Fruit fly (Drosophila melanogaster) whole organism, embryonic: ENCODE results near the gene enc.

ENCODE experiments used
- CG1024 ChIP-seq: fragments of 200-800 bp; sonication (Bioruptor generic); IDR thresholded peaks from 2 replicates; pipeline ENCODE4 v1.3.6; 2022; ENCODE audit warnings: missing biosample characterization, missing genetic modification characterization
- CG10366 ChIP-seq: fragments of 200-800 bp; sonication (Bioruptor generic); IDR thresholded peaks from 2 replicates; pipeline ENCODE4 v1.3.6; 2022; ENCODE audit warnings: missing biosample characterization, missing genetic modification characterization
- CG11695 ChIP-seq: fragments of 200-800 bp; sonication (Bioruptor generic); IDR thresholded peaks from 3 replicates; pipeline ENCODE4 v1.3.6; 2022; ENCODE audit warnings: missing biosample characterization, missing genetic modification characterization
- CG12071 ChIP-seq: fragments of 200-800 bp; sonication (Bioruptor generic); optimal IDR thresholded peaks from 3 replicates; lab custom pipeline; 2018; ENCODE audit warnings: missing biosample characterization, mild to moderate bottlenecking, missing genetic modification characterization
- CG13424 ChIP-seq: fragments of 200-800 bp; sonication (Bioruptor generic); optimal IDR thresholded peaks from 2 replicates; lab custom pipeline; 2019; ENCODE audit warnings: missing biosample characterization, mild to moderate bottlenecking, missing genetic modification characterization, moderate library complexity
- CG14050 ChIP-seq: fragments of 200-800 bp; sonication (Bioruptor generic); IDR thresholded peaks from 3 replicates; pipeline ENCODE4 v1.3.6; 2022; ENCODE audit warnings: missing biosample characterization, missing genetic modification characterization
- CG18599 ChIP-seq: fragments of 200-800 bp; sonication (Bioruptor generic); optimal IDR thresholded peaks from 3 replicates; lab custom pipeline; 2017; ENCODE audit warnings: missing biosample characterization, missing genetic modification characterization, mild to moderate bottlenecking, moderate library complexity, missing genetic modification reagents
- CG2199 ChIP-seq: fragments of 200-800 bp; sonication (Bioruptor generic); IDR thresholded peaks from 3 replicates; pipeline ENCODE4 v1.3.6; 2022; ENCODE audit warnings: missing biosample characterization, missing genetic modification characterization
- CG2678 ChIP-seq: fragments of 200-800 bp; sonication (Bioruptor generic); optimal IDR thresholded peaks from 3 replicates; lab custom pipeline; 2019; ENCODE audit warnings: missing biosample characterization, mild to moderate bottlenecking, missing genetic modification characterization, moderate library complexity
- CG30403 ChIP-seq: fragments of 200-800 bp; sonication (Bioruptor generic); optimal IDR thresholded peaks from 3 replicates; lab custom pipeline; 2016; ENCODE audit warnings: missing biosample characterization, missing genetic modification characterization
- CG31365 ChIP-seq: fragments of 200-800 bp; sonication (Bioruptor generic); optimal IDR thresholded peaks from 2 replicates; lab custom pipeline; 2018; ENCODE audit warnings: missing biosample characterization, mild to moderate bottlenecking, missing genetic modification characterization
- CG31388 ChIP-seq: fragments of 200-800 bp; sonication (Bioruptor generic); optimal IDR thresholded peaks from 2 replicates; lab custom pipeline; 2016; ENCODE audit warnings: missing biosample characterization, missing genetic modification characterization
- CG3163 ChIP-seq: fragments of 200-800 bp; sonication (Bioruptor generic); optimal IDR thresholded peaks from 3 replicates; lab custom pipeline; 2016; ENCODE audit warnings: missing biosample characterization, missing genetic modification characterization
- CG33213 ChIP-seq: fragments of 200-800 bp; sonication (Bioruptor generic); optimal IDR thresholded peaks from 3 replicates; lab custom pipeline; 2016; ENCODE audit warnings: missing biosample characterization, missing genetic modification characterization
- CG3995 ChIP-seq: fragments of 200-800 bp; sonication (Bioruptor generic); optimal IDR thresholded peaks from 3 replicates; lab custom pipeline; 2016; ENCODE audit warnings: missing biosample characterization, missing genetic modification characterization
- CG43689 ChIP-seq: fragments of 200-800 bp; sonication (Bioruptor generic); IDR thresholded peaks from 2 replicates; pipeline ENCODE4 v1.3.6; 2022; ENCODE audit warnings: missing biosample characterization, missing genetic modification characterization
- CG4707 ChIP-seq: fragments of 200-800 bp; sonication (Bioruptor generic); optimal IDR thresholded peaks from 2 replicates; lab custom pipeline; 2018; ENCODE audit warnings: missing biosample characterization, mild to moderate bottlenecking, missing genetic modification characterization, moderate library complexity
- CG4730 ChIP-seq: fragments of 200-800 bp; sonication (Bioruptor generic); IDR thresholded peaks from 2 replicates; pipeline ENCODE4 v1.3.6; 2022; ENCODE audit warnings: missing biosample characterization, missing genetic modification characterization
- CG7372 ChIP-seq: fragments of 200-800 bp; sonication (Bioruptor generic); IDR thresholded peaks from 2 replicates; pipeline ENCODE4 v1.3.6; 2022; ENCODE audit warnings: missing biosample characterization, missing genetic modification characterization
- CG8359 ChIP-seq: fragments of 200-800 bp; sonication (Bioruptor generic); optimal IDR thresholded peaks from 2 replicates; lab custom pipeline; 2017; ENCODE audit warnings: missing biosample characterization, mild to moderate bottlenecking, missing genetic modification characterization, borderline replicate concordance
- CG8478 ChIP-seq: fragments of >200 bp; optimal IDR thresholded peaks from 2 replicates; lab custom pipeline; 2018
- CG8924 ChIP-seq: fragments of 200-800 bp; optimal IDR thresholded peaks from 3 replicates; lab custom pipeline; 2019; ENCODE audit warnings: missing biosample characterization, mild to moderate bottlenecking, missing genetic modification characterization, moderate library complexity
- CG9609 ChIP-seq: fragments of 200-800 bp; sonication (Bioruptor generic); optimal IDR thresholded peaks from 3 replicates; lab custom pipeline; 2016; ENCODE audit warnings: missing biosample characterization, missing genetic modification characterization
- CoRest ChIP-seq: fragments of 200-800 bp; sonication (Bioruptor generic); optimal IDR thresholded peaks from 3 replicates; lab custom pipeline; 2018; ENCODE audit warnings: missing biosample characterization, mild to moderate bottlenecking, missing genetic modification characterization, moderate library complexity
- Deaf1 ChIP-seq: fragments of 200-800 bp; optimal IDR thresholded peaks from 3 replicates; lab custom pipeline; 2019; ENCODE audit warnings: missing biosample characterization, mild to moderate bottlenecking, missing genetic modification characterization, moderate library complexity
- Dll ChIP-seq: fragments of 200-800 bp; sonication (Bioruptor generic); IDR thresholded peaks from 4 replicates; pipeline ENCODE4 v1.3.6; 2022; ENCODE audit warnings: missing biosample characterization, missing genetic modification characterization; ENCODE audit not compliant: partially characterized antibody
- Ets65A ChIP-seq: fragments of 200-800 bp; sonication (Bioruptor generic); peaks from one replicate; lab custom pipeline; 2016; ENCODE audit warnings: missing biosample characterization, missing genetic modification characterization
- Hr51 ChIP-seq, 2 experiments: fragments of 200-800 bp; sonication (Bioruptor generic); optimal IDR thresholded peaks; 2 replicates in 1 of 2; 3 replicates in 1 of 2; lab custom pipeline; 2016 to 2018; ENCODE audit warnings: missing biosample characterization in 2 of 2, missing genetic modification characterization in 2 of 2, mild to moderate bottlenecking in 1 of 2, moderate library complexity in 1 of 2
- Lhr ChIP-seq: fragments of 200-800 bp; sonication (Bioruptor generic); optimal IDR thresholded peaks from 3 replicates; lab custom pipeline; 2017; ENCODE audit warnings: mild to moderate bottlenecking, missing biosample characterization, missing genetic modification reagents, missing genetic modification characterization
- Nf-YB ChIP-seq: fragments of 200-800 bp; sonication (Bioruptor generic); optimal IDR thresholded peaks from 3 replicates; lab custom pipeline; 2019; ENCODE audit warnings: missing biosample characterization, mild to moderate bottlenecking, missing genetic modification characterization, moderate library complexity
- Ptx1 ChIP-seq: fragments of 200-800 bp; sonication (Bioruptor generic); IDR thresholded peaks from 2 replicates; pipeline ENCODE4 v1.3.6; 2022; ENCODE audit warnings: missing biosample characterization, missing genetic modification characterization
- Sry-β ChIP-seq: fragments of 200-800 bp; sonication (Bioruptor generic); optimal IDR thresholded peaks from 2 replicates; lab custom pipeline; 2018; ENCODE audit warnings: missing biosample characterization, mild to moderate bottlenecking, missing genetic modification characterization, moderate library complexity
- Ssrp ChIP-seq: fragments of 200-800 bp; sonication (Bioruptor generic); optimal IDR thresholded peaks from 2 replicates; lab custom pipeline; 2018; ENCODE audit warnings: missing biosample characterization, mild to moderate bottlenecking, missing genetic modification characterization, moderate library complexity
- Vsx1 ChIP-seq: fragments of 200-800 bp; sonication (Bioruptor generic); optimal IDR thresholded peaks from 2 replicates; lab custom pipeline; 2017; ENCODE audit warnings: missing biosample characterization, mild to moderate bottlenecking, missing genetic modification characterization, missing genetic modification reagents
- ac ChIP-seq: fragments of 200-800 bp; sonication (Bioruptor generic); optimal IDR thresholded peaks from 3 replicates; lab custom pipeline; 2017; ENCODE audit warnings: missing biosample characterization, mild to moderate bottlenecking, missing genetic modification characterization
- bigmax ChIP-seq: fragments of 200-800 bp; sonication (Bioruptor generic); optimal IDR thresholded peaks from 2 replicates; lab custom pipeline; 2018; ENCODE audit warnings: missing biosample characterization, mild to moderate bottlenecking, missing genetic modification characterization
- cad ChIP-seq: fragments of >200 bp; optimal IDR thresholded peaks from 2 replicates; lab custom pipeline; 2017; ENCODE audit warnings: missing biosample characterization, missing genetic modification characterization
- cas ChIP-seq: fragments of 200-800 bp; sonication (Bioruptor generic); IDR thresholded peaks from 2 replicates; pipeline ENCODE4 v1.3.6; 2022; ENCODE audit warnings: missing biosample characterization, missing genetic modification characterization
- eve ChIP-seq, 2 experiments: fragments of >200 bp; optimal IDR thresholded peaks; 2 replicates each; lab custom pipeline; 2017; ENCODE audit warnings: missing biosample characterization in 2 of 2, missing genetic modification characterization in 2 of 2
- fd102C ChIP-seq: fragments of 200-800 bp; sonication (Bioruptor generic); optimal IDR thresholded peaks from 2 replicates; lab custom pipeline; 2018; ENCODE audit warnings: missing biosample characterization, mild to moderate bottlenecking, missing genetic modification characterization, moderate library complexity
- grau ChIP-seq: fragments of 200-800 bp; optimal IDR thresholded peaks from 3 replicates; lab custom pipeline; 2019; ENCODE audit warnings: missing biosample characterization, mild to moderate bottlenecking, missing genetic modification characterization, moderate library complexity
- jing ChIP-seq: fragments of 200-800 bp; sonication (Bioruptor generic); optimal IDR thresholded peaks from 2 replicates; lab custom pipeline; 2018; ENCODE audit warnings: missing biosample characterization, mild to moderate bottlenecking, missing genetic modification characterization
- kni ChIP-seq: fragments of 200-800 bp; sonication (Bioruptor generic); optimal IDR thresholded peaks from 3 replicates; lab custom pipeline; 2017; ENCODE audit warnings: mild to moderate bottlenecking, missing biosample characterization, missing genetic modification reagents, missing genetic modification characterization
- mld ChIP-seq: fragments of 200-800 bp; sonication (Bioruptor generic); IDR thresholded peaks from 3 replicates; pipeline ENCODE4 v1.3.6; 2022; ENCODE audit warnings: missing biosample characterization, missing genetic modification characterization; ENCODE audit not compliant: partially characterized antibody
- oc ChIP-seq: fragments of 200-800 bp; sonication (Bioruptor generic); optimal IDR thresholded peaks from 2 replicates; lab custom pipeline; 2018; ENCODE audit warnings: missing biosample characterization, mild to moderate bottlenecking, missing genetic modification characterization, moderate library complexity
- pfk ChIP-seq: fragments of 200-800 bp; sonication (Bioruptor generic); optimal IDR thresholded peaks from 2 replicates; lab custom pipeline; 2018; ENCODE audit warnings: missing biosample characterization, mild to moderate bottlenecking, missing genetic modification characterization, moderate library complexity
- prd ChIP-seq, 3 experiments: fragments of >200 bp in 2 of 3; fragments of 200-800 bp in 1 of 3; sonication (Bioruptor generic) in 1 of 3; optimal IDR thresholded peaks in 2 of 3; IDR thresholded peaks in 1 of 3; 2 replicates in 2 of 3; 3 replicates in 1 of 3; pipeline versions ENCODE4 v1.3.6 to Lab custom; 2017 to 2022; ENCODE audit warnings: missing biosample characterization in 1 of 3, missing genetic modification characterization in 1 of 3
- slbo ChIP-seq: fragments of 200-800 bp; sonication (Bioruptor generic); IDR thresholded peaks from 2 replicates; pipeline ENCODE4 v1.3.6; 2022; ENCODE audit warnings: missing biosample characterization, missing genetic modification characterization
- toy ChIP-seq: fragments of 200-800 bp; sonication (Bioruptor generic); IDR thresholded peaks from 2 replicates; pipeline ENCODE4 v1.3.6; 2022; ENCODE audit warnings: missing biosample characterization, missing genetic modification characterization
- zf30C ChIP-seq: fragments of 200-800 bp; sonication (Bioruptor generic); optimal IDR thresholded peaks from 3 replicates; lab custom pipeline; 2018; ENCODE audit warnings: missing biosample characterization, mild to moderate bottlenecking, missing genetic modification characterization

Gene enc

DNA sequence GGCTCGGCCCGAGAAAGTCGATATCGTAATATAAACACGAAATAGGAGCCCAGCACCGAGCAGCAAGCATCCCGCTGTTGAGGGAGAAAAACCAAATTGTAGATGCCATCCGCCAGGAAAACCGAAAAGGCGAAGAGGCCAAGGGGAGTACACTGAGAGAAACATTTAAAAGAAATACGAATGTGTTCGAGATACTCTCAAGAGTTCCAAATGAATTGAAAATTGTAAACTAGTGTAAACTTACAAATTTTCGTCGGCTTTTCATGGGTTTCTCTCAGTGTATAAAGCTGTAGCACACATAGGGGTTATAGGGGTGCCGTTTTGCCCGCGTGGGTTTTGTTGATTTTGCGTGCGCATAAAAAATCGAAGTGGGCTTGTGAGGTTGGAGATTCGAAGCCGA lies 15.8 kb upstream of the enc start (continued):
- peak; percentile 80 for TF ChIP-seq CG13424 (tag; lab: Kevin White, UChicago)
- peak; percentile 12 for TF ChIP-seq CG33213 (GFP tag; lab: Kevin White, UChicago)
- peak; percentile 92 for TF ChIP-seq CG18599 (GFP tag; lab: Kevin White, UChicago)
- TF ChIP-seq CG31388 (GFP tag; lab: Kevin White, UChicago) = no peak
- TF ChIP-seq ac (GFP tag; lab: Kevin White, UChicago) = no peak
- peak; percentile 37 for TF ChIP-seq Nf-YB (GFP tag; lab: Kevin White, UChicago)
- TF ChIP-seq zf30C (GFP tag; lab: Kevin White, UChicago) = peak; percentile 81
- TF ChIP-seq cad (GFP tag; lab: Kevin White, UChicago) = no peak
- TF ChIP-seq CG2199 = no peak
- TF ChIP-seq Dll (GFP tag; lab: Robert Waterston, UW) = no peak
- TF ChIP-seq CG14050 (GFP tag; lab: Robert Waterston, UW) = peak; percentile 73
- TF ChIP-seq pfk (GFP tag; lab: Kevin White, UChicago) = no peak
- peak; percentile 21 for TF ChIP-seq CG4707
- TF ChIP-seq CG31365 (tag; lab: Kevin White, UChicago) = peak; percentile 24
- peak; percentile 74 for TF ChIP-seq CG11695 (GFP tag; lab: Robert Waterston, UW)
- peak; percentile 71 for TF ChIP-seq CoRest
- no peak for TF ChIP-seq CG8359 (GFP tag; lab: Kevin White, UChicago)
- TF ChIP-seq prd (optimal IDR thresholded peaks at IDR 0.05; lab: Kevin White, UChicago) = no peak
- TF ChIP-seq prd (GFP tag; IDR thresholded peaks at IDR 0.05; lab: Robert Waterston, UW) = peak; percentile 86
- TF ChIP-seq kni (GFP tag; lab: Kevin White, UChicago) = no peak
- TF ChIP-seq Sry-β (GFP tag; lab: Kevin White, UChicago) = no peak
- TF ChIP-seq eve (GFP tag; optimal IDR thresholded peaks at IDR 0.05; lab: Kevin White, UChicago) = no peak
- TF ChIP-seq Hr51 (GFP tag; optimal IDR thresholded peaks at IDR 0.05; lab: Kevin White, UChicago) = peak; percentile 69 to 79
- TF ChIP-seq Ssrp (tag; lab: Kevin White, UChicago) = peak; percentile 56
- TF ChIP-seq fd102C (GFP tag; lab: Kevin White, UChicago) = no peak
- TF ChIP-seq CG4730 = peak; percentile 62
- peak; percentile 47; the same call in 1 of the 2 replicates for TF ChIP-seq CG7372
- TF ChIP-seq bigmax (GFP tag; lab: Kevin White, UChicago) = no peak
- TF ChIP-seq CG12071 (GFP tag; lab: Kevin White, UChicago) = peak; percentile 11
- peak; percentile 73 for TF ChIP-seq CG30403 (GFP tag; lab: Kevin White, UChicago)
- peak; percentile 69 for TF ChIP-seq CG10366
- TF ChIP-seq Deaf1 (tag; lab: Kevin White, UChicago) = peak; percentile 49
- no peak for TF ChIP-seq CG8478 (lab: Kevin White, UChicago)
- TF ChIP-seq Ptx1 (GFP tag; lab: Robert Waterston, UW) = peak; percentile 84
- peak; percentile 56 for TF ChIP-seq CG3163 (GFP tag; lab: Kevin White, UChicago)
- peak; percentile 92 for TF ChIP-seq slbo (GFP tag; lab: Robert Waterston, UW)
- peak; percentile 47; the same call in 1 of the 2 replicates for TF ChIP-seq CG43689 (GFP tag; lab: Robert Waterston, UW)
- TF ChIP-seq Lhr (GFP tag; lab: Kevin White, UChicago) = no peak
- peak; percentile 81 for TF ChIP-seq grau (tag; lab: Kevin White, UChicago)
- no peak for TF ChIP-seq mld
- TF ChIP-seq CG8924 (tag; lab: Kevin White, UChicago) = peak; percentile 79
- peak; percentile 94 for TF ChIP-seq Ets65A (GFP tag; lab: Kevin White, UChicago)
- peak; percentile 20 for TF ChIP-seq Vsx1 (GFP tag; lab: Kevin White, UChicago)
- peak; percentile 60 for TF ChIP-seq CG1024 (GFP tag; lab: Robert Waterston, UW)
- no peak for TF ChIP-seq CG3995 (GFP tag; lab: Kevin White, UChicago)
- peak; percentile 76 for TF ChIP-seq CG2678 (tag; lab: Kevin White, UChicago)
- peak; percentile 58; the same call in 1 of the 2 replicates for TF ChIP-seq cas (GFP tag; lab: Robert Waterston, UW)
- peak; percentile 33 for TF ChIP-seq jing
- TF ChIP-seq oc (tag; lab: Kevin White, UChicago) = no peak
- TF ChIP-seq toy (GFP tag; lab: Robert Waterston, UW) = peak; percentile 50
- peak; percentile 75 for TF ChIP-seq CG9609
